Fruit fly (Drosophila melanogaster): Measurements from ENCODE around the gene Aladin.

Aladin gene

dm6 chrX:9232199-9232598, 41.0 kb upstream of the Aladin start, which contains the start of gene CG12121 (continued):
- TF ChIP-seq org-1 (GFP tag; optimal IDR thresholded peaks at IDR 0.05) (no peak), pzg (GFP tag; optimal IDR thresholded peaks at IDR 0.05) (peak; percentile 84), CG2116 (GFP tag; optimal IDR thresholded peaks at IDR 0.05) (peak; percentile 63), CG10462 (GFP tag; optimal IDR thresholded peaks at IDR 0.05) (no peak), CG6683 (GFP tag; optimal IDR thresholded peaks at IDR 0.05) (no peak), pan (optimal IDR thresholded peaks at IDR 0.05) (no peak), pan (GFP tag; optimal IDR thresholded peaks at IDR 0.05 in 1 of 2, IDR thresholded peaks at IDR 0.05 in 1 of 2) (no peak), ham (GFP tag; IDR thresholded peaks at IDR 0.05) (no peak), Optix (GFP tag; IDR thresholded peaks at IDR 0.05) (no peak), Dp (GFP tag; optimal IDR thresholded peaks at IDR 0.05) (peak; percentile 81)

- TF ChIP-seq CG12769 (tag; optimal IDR thresholded peaks at IDR 0.05) = no peak
- TF ChIP-seq MESR4 (GFP tag; optimal IDR thresholded peaks at IDR 0.05) = no peak
Observed at dm6 chrX:9236485-9236884, 36.7 kb upstream of the Aladin start, which contains the start of gene Ir8a. Gene Ir8a, minus strand, starts transcription at chrX:9236585.

dm6 chrX:9243417-9243884, 29.8 kb upstream of the Aladin start, which contains the start of the genes mxc and Larp7:
Gene mxc, minus strand, starts transcription at chrX:9243467.
Gene Larp7, plus strand, starts transcription at chrX:9243817.
- peak; percentile 44 for TF ChIP-seq Oli (tag; optimal IDR thresholded peaks at IDR 0.05)
- peak; percentile 69 for TF ChIP-seq Xbp1 (GFP tag; optimal IDR thresholded peaks at IDR 0.05)
- TF ChIP-seq chn (GFP tag; optimal IDR thresholded peaks at IDR 0.05) = peak; percentile 49
- TF ChIP-seq h (optimal IDR thresholded peaks at IDR 0.05) = no peak
- TF ChIP-seq Sin3A (optimal IDR thresholded peaks at IDR 0.05) = peak; percentile 98
- TF ChIP-seq sens (GFP tag) = peak; percentile 85
- TF ChIP-seq nerfin-1 (tag; optimal IDR thresholded peaks at IDR 0.05) = peak; percentile 47
- no peak for TF ChIP-seq CG43689 (GFP tag; IDR thresholded peaks at IDR 0.05)
- TF ChIP-seq CG4617 (GFP tag; optimal IDR thresholded peaks at IDR 0.05; ENCODE audit: borderline replicate concordance) = peak; percentile 77
- no peak for TF ChIP-seq CG17359 (tag; optimal IDR thresholded peaks at IDR 0.05)
- TF ChIP-seq chinmo (GFP tag; IDR thresholded peaks at IDR 0.05; ENCODE audit: partially characterized antibody) = peak; percentile 79; the same call in 2 of the 4 replicates
- peak; percentile 62 for TF ChIP-seq Aef1 (GFP tag; IDR thresholded peaks at IDR 0.05)
- no peak for TF ChIP-seq usp (GFP tag; optimal IDR thresholded peaks at IDR 0.05)
- peak; percentile 54 for TF ChIP-seq CG10543 (GFP tag; optimal IDR thresholded peaks at IDR 0.05)
- peak; percentile 67 for TF ChIP-seq Chrac-16 (GFP tag; optimal IDR thresholded peaks at IDR 0.05)
- peak; percentile 68 for TF ChIP-seq trem (tag; optimal IDR thresholded peaks at IDR 0.05)
- TF ChIP-seq YL-1 (GFP tag; optimal IDR thresholded peaks at IDR 0.05) = peak; percentile 26
- no peak for TF ChIP-seq CG1024 (GFP tag; IDR thresholded peaks at IDR 0.05)
- TF ChIP-seq E2f1 (GFP tag; IDR thresholded peaks at IDR 0.05) = peak; percentile 72
- TF ChIP-seq CG9932 (GFP tag; IDR thresholded peaks at IDR 0.05) = peak; percentile 80
- peak; percentile 25 for TF ChIP-seq CG12942 (GFP tag; optimal IDR thresholded peaks at IDR 0.05)
- peak; percentile 39 for TF ChIP-seq dmrt11E (tag; optimal IDR thresholded peaks at IDR 0.05)
- peak; percentile 85 for TF ChIP-seq CG13287 (GFP tag; IDR thresholded peaks at IDR 0.05; ENCODE audit: partially characterized antibody)
- TF ChIP-seq CG18764 (GFP tag; optimal IDR thresholded peaks at IDR 0.05) = peak; percentile 5
- peak; percentile 27 for TF ChIP-seq CG17385 (GFP tag; optimal IDR thresholded peaks at IDR 0.05)
- peak; percentile 59 for TF ChIP-seq CG17829 (tag; optimal IDR thresholded peaks at IDR 0.05)
- 0 out of 2 replicates have a peak, but pooled peaks have one; percentile 6 for TF ChIP-seq CG14667 (GFP tag; IDR thresholded peaks at IDR 0.05)
- no peak for TF ChIP-seq ro (GFP tag; IDR thresholded peaks at IDR 0.05)
- TF ChIP-seq Atf-2 (GFP tag; optimal IDR thresholded peaks at IDR 0.05) = peak; percentile 48
- TF ChIP-seq Antp (GFP tag; optimal IDR thresholded peaks at IDR 0.05) = peak; percentile 67
- peak; percentile 80 for TF ChIP-seq MBD-R2 (GFP tag; IDR thresholded peaks at IDR 0.05)
- TF ChIP-seq vnd (GFP tag; IDR thresholded peaks at IDR 0.05; ENCODE audit: partially characterized antibody) = peak; percentile 87
- TF ChIP-seq CG11723 (GFP tag; optimal IDR thresholded peaks at IDR 0.05) = no peak
- peak; percentile 86 for TF ChIP-seq hbn (GFP tag; IDR thresholded peaks at IDR 0.05; ENCODE audit: partially characterized antibody)
- TF ChIP-seq stwl (tag; optimal IDR thresholded peaks at IDR 0.05) = peak; percentile 60
- no peak for TF ChIP-seq scrt (GFP tag; optimal IDR thresholded peaks at IDR 0.05)
- TF ChIP-seq Nf-YB (GFP tag; optimal IDR thresholded peaks at IDR 0.05) = peak; percentile 2
